Fruit fly (Drosophila melanogaster): ENCODE measurements around the gene CG10748.

Gene CG10748

DNA sequence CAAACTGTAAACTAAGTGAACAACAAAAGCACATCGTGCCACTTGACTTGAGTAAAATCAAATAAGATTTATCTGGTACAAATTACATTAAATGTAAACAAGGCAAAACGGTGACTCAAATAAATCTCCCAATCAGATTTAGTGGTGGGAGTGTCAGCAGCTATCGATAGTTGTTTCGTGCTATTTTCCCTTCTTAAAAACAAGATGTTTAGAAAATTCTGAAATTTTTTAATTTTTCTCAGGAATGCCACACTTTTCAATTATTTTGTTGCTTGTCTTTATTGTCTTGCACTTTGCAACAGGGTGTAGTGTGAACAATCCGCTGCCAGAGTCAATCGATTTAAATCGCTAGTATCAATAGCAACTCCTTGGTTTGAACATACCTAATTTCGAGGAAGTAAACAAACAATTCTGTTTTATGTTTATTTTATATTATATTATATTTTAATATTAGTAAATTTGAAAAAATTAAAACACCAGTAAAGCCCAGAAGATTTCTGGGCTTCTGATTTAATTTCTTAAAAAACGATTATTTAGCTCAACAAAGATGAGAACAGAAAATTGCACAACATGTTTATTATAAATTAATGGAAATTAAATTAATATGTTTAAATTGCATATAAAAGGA is 43.1 kb upstream of the CG10748 start, which contains the start of gene MICAL-like (continued):
- TF ChIP-seq CG15269 (tag; optimal IDR thresholded peaks at IDR 0.05) (no peak), CG12391 (tag; optimal IDR thresholded peaks at IDR 0.05) (no peak), Drgx (GFP tag; IDR thresholded peaks at IDR 0.05) (no peak), Adf1 (GFP tag; IDR thresholded peaks at IDR 0.05) (no peak), eve (GFP tag; optimal IDR thresholded peaks at IDR 0.05) (no peak), stc (GFP tag; IDR thresholded peaks at IDR 0.05) (no peak), CG12219 (GFP tag; optimal IDR thresholded peaks at IDR 0.05) (no peak), CG17328 (GFP tag; IDR thresholded peaks at IDR 0.05) (peak; percentile 16; the same call in 1 of the 2 replicates), corto (GFP tag; optimal IDR thresholded peaks at IDR 0.05) (no peak), chn (GFP tag; optimal IDR thresholded peaks at IDR 0.05) (peak; percentile 5), sug (tag; optimal IDR thresholded peaks at IDR 0.05) (no peak), CG6813 (GFP tag; optimal IDR thresholded peaks at IDR 0.05) (no peak), MESR4 (GFP tag; optimal IDR thresholded peaks at IDR 0.05) (no peak), ems (GFP tag; optimal IDR thresholded peaks at IDR 0.05) (no peak), TFAM (GFP tag; optimal IDR thresholded peaks at IDR 0.05) (no peak), CG8944 (GFP tag; optimal IDR thresholded peaks at IDR 0.05) (peak; percentile 2), MTF-1 (GFP tag; optimal IDR thresholded peaks at IDR 0.05; ENCODE audit: borderline replicate concordance) (no peak), pzg (GFP tag; optimal IDR thresholded peaks at IDR 0.05) (peak; percentile 39), NC2β (GFP tag; optimal IDR thresholded peaks at IDR 0.05) (no peak), Dad (GFP tag; optimal IDR thresholded peaks at IDR 0.05) (peak; percentile 26), eyg (GFP tag; optimal IDR thresholded peaks at IDR 0.05) (peak; percentile 0), sna (GFP tag; IDR thresholded peaks at IDR 0.05; ENCODE audit: partially characterized antibody) (peak; percentile 91), Dbx (GFP tag; IDR thresholded peaks at IDR 0.05) (no peak), CG10979 (tag; optimal IDR thresholded peaks at IDR 0.05) (no peak), Hmx (GFP tag; optimal IDR thresholded peaks at IDR 0.05) (no peak), Mrtf (GFP tag; IDR thresholded peaks at IDR 0.05) (no peak), Bgb (GFP tag; IDR thresholded peaks at IDR 0.05; ENCODE audit: partially characterized antibody) (peak; percentile 82), CG32767 (GFP tag; IDR thresholded peaks at IDR 0.05) (no peak), gce (GFP tag; IDR thresholded peaks at IDR 0.05) (no peak), CG43689 (GFP tag; IDR thresholded peaks at IDR 0.05) (no peak), CG18764 (GFP tag; optimal IDR thresholded peaks at IDR 0.05) (no peak), CG7271 (tag; optimal IDR thresholded peaks at IDR 0.05) (no peak), ac (GFP tag; optimal IDR thresholded peaks at IDR 0.05) (no peak), lbe (GFP tag; optimal IDR thresholded peaks at IDR 0.05) (no peak), CG11560 (tag; IDR thresholded peaks at IDR 0.05) (no peak), bcd (GFP tag; optimal IDR thresholded peaks at IDR 0.05) (no peak), nerfin-1 (tag; optimal IDR thresholded peaks at IDR 0.05) (no peak), jigr1 (GFP tag; IDR thresholded peaks at IDR 0.05) (0 out of 3 replicates have a peak, but pooled peaks have one; percentile 26), CG9876 (GFP tag; optimal IDR thresholded peaks at IDR 0.05) (no peak), gfzf (GFP tag; optimal IDR thresholded peaks at IDR 0.05) (no peak), CG17385 (GFP tag; optimal IDR thresholded peaks at IDR 0.05) (no peak), abd-A (tag; optimal IDR thresholded peaks at IDR 0.05) (no peak), HLH4C (GFP tag; IDR thresholded peaks at IDR 0.05; ENCODE audit: partially characterized antibody) (peak; percentile 79), phol (tag; optimal IDR thresholded peaks at IDR 0.05) (no peak), CG11085 (GFP tag; IDR thresholded peaks at IDR 0.05) (no peak), sens-2 (GFP tag; IDR thresholded peaks at IDR 0.05) (no peak), CG7963 (GFP tag; IDR thresholded peaks at IDR 0.05; ENCODE audit: partially characterized antibody) (peak; percentile 71), Taf1 (GFP tag; IDR thresholded peaks at IDR 0.05) (no peak), CG1529 (GFP tag; optimal IDR thresholded peaks at IDR 0.05) (no peak), NC2α (GFP tag; optimal IDR thresholded peaks at IDR 0.05) (no peak), CG33213 (GFP tag; optimal IDR thresholded peaks at IDR 0.05) (peak; percentile 45)

All from whole organism, embryonic.